Worm (Caenorhabditis elegans) whole organism, young adult: ENCODE results near the gene C40C9.4.
A peak's percentile ranks its signal among the peaks of the same experiment; 100 is the strongest.

ENCODE experiments used
- B0261.1 ChIP-seq: sonication (generic microtip); optimal IDR thresholded peaks from 2 replicates; lab custom pipeline; 2016; ENCODE audit warnings: mild to moderate bottlenecking, missing genetic modification characterization, moderate library complexity, missing compliant biosample characterization
- C17E4.6 ChIP-seq: fragments of 200-800 bp; sonication (Bioruptor generic); IDR thresholded peaks from 2 replicates; pipeline ENCODE4 v1.3.6; 2022; ENCODE audit warnings: missing genetic modification reagents, missing genetic modification characterization, missing compliant biosample characterization
- F55B11.4 ChIP-seq: sonication (generic microtip); optimal IDR thresholded peaks from 2 replicates; lab custom pipeline; 2016; ENCODE audit warnings: missing compliant biosample characterization, missing genetic modification characterization, borderline replicate concordance; ENCODE audit not compliant: insufficient read depth
- K12H6.12 ChIP-seq: fragments of 200-800 bp; sonication (Bioruptor generic); optimal IDR thresholded peaks from 2 replicates; lab custom pipeline; 2018; ENCODE audit warnings: mild to moderate bottlenecking, missing genetic modification characterization, missing compliant biosample characterization
- Y53F4B.3 ChIP-seq: fragments of 200-800 bp; sonication (Bioruptor generic); IDR thresholded peaks from 2 replicates; pipeline ENCODE4 v1.3.6; 2022; ENCODE audit warnings: missing genetic modification reagents, missing genetic modification characterization, missing compliant biosample characterization
- Y53G8AR.9 ChIP-seq: fragments of 200-800 bp; sonication (Bioruptor generic); conservative IDR thresholded peaks from 2 replicates; pipeline ENCODE4 v1.3.6; 2022; ENCODE audit warnings: missing genetic modification reagents, missing genetic modification characterization, missing compliant biosample characterization
- Y56A3A.18 ChIP-seq: fragments of 200-800 bp; sonication (Bioruptor generic); IDR thresholded peaks from 2 replicates; pipeline ENCODE4 v1.3.6; 2022; ENCODE audit warnings: missing genetic modification reagents, missing genetic modification characterization, missing compliant biosample characterization
- Y67H2A.10 ChIP-seq: fragments of 200-800 bp; sonication (Bioruptor generic); conservative IDR thresholded peaks from 2 replicates; pipeline ENCODE4 v1.3.6; 2022; ENCODE audit warnings: missing genetic modification reagents, missing genetic modification characterization, missing compliant biosample characterization
- Y79H2A.3 ChIP-seq: fragments of 200-800 bp; sonication (Bioruptor generic); conservative IDR thresholded peaks from 2 replicates; pipeline ENCODE4 v1.3.6; 2022; ENCODE audit warnings: missing genetic modification reagents, missing genetic modification characterization, missing compliant biosample characterization
- ZK185.1 ChIP-seq: sonication (generic microtip); optimal IDR thresholded peaks from 2 replicates; lab custom pipeline; 2016; ENCODE audit warnings: mild to moderate bottlenecking, missing genetic modification characterization, missing compliant biosample characterization; ENCODE audit not compliant: poor library complexity, severe bottlenecking
- aptf-2 ChIP-seq: fragments of 200-800 bp; sonication (Bioruptor generic); conservative IDR thresholded peaks from 2 replicates; pipeline ENCODE4 v1.3.6; 2022; ENCODE audit warnings: missing genetic modification reagents, missing genetic modification characterization, missing compliant biosample characterization
- athp-1 ChIP-seq: sonication (generic microtip); optimal IDR thresholded peaks from 2 replicates; lab custom pipeline; 2017; ENCODE audit warnings: mild to moderate bottlenecking, missing genetic modification characterization, missing compliant biosample characterization
- attf-5 ChIP-seq: fragments of 200-800 bp; sonication (Bioruptor generic); optimal IDR thresholded peaks from 2 replicates; lab custom pipeline; 2018; ENCODE audit warnings: mild to moderate bottlenecking, missing genetic modification characterization, missing compliant biosample characterization
- cebp-1 ChIP-seq, 2 experiments: fragments of 200-800 bp in 1 of 2; sonication (Bioruptor generic) in 1 of 2; sonication (generic microtip) in 1 of 2; IDR thresholded peaks in 1 of 2; optimal IDR thresholded peaks in 1 of 2; 2 replicates each; pipeline versions ENCODE4 v1.3.6 to Lab custom; 2017 to 2022; ENCODE audit warnings: missing compliant biosample characterization in 2 of 2, missing genetic modification characterization in 2 of 2, mild to moderate bottlenecking in 1 of 2, missing genetic modification reagents in 1 of 2, moderate library complexity in 1 of 2
- cebp-2 ChIP-seq: fragments of 200-800 bp; sonication (Bioruptor generic); IDR thresholded peaks from 2 replicates; pipeline ENCODE4 v1.3.6; 2022; ENCODE audit warnings: missing genetic modification characterization, missing compliant biosample characterization
- ceh-100 ChIP-seq: fragments of 200-800 bp; sonication (Bioruptor generic); IDR thresholded peaks from 2 replicates; pipeline ENCODE4 v1.3.6; 2022; ENCODE audit warnings: missing genetic modification reagents, missing genetic modification characterization, missing compliant biosample characterization
- ceh-79 ChIP-seq: sonication (generic microtip); optimal IDR thresholded peaks from 2 replicates; lab custom pipeline; 2017; ENCODE audit warnings: mild to moderate bottlenecking, missing genetic modification characterization, missing compliant biosample characterization
- ceh-91 ChIP-seq: fragments of 200-800 bp; sonication (Bioruptor generic); IDR thresholded peaks from 2 replicates; pipeline ENCODE4 v1.3.6; 2022; ENCODE audit warnings: missing genetic modification reagents, missing genetic modification characterization, missing compliant biosample characterization
- die-1 ChIP-seq: sonication (generic microtip); optimal IDR thresholded peaks from 2 replicates; lab custom pipeline; 2016; ENCODE audit warnings: missing genotype, mild to moderate bottlenecking, missing genetic modification characterization, missing compliant biosample characterization
- dpl-1 ChIP-seq: fragments of 150-350 bp; optimal IDR thresholded peaks from 2 replicates; lab custom pipeline; 2014; ENCODE audit warnings: missing biosample characterization, missing genetic modification reagents, missing genetic modification characterization
- ekl-4 ChIP-seq: fragments of 200-800 bp; sonication (Bioruptor generic); IDR thresholded peaks from 2 replicates; pipeline ENCODE4 v1.3.6; 2022; ENCODE audit warnings: missing genetic modification reagents, missing genetic modification characterization, missing compliant biosample characterization
- gei-17 ChIP-seq: fragments of 200-800 bp; sonication (Bioruptor generic); optimal IDR thresholded peaks from 2 replicates; lab custom pipeline; 2018; ENCODE audit warnings: mild to moderate bottlenecking, missing genetic modification characterization, missing compliant biosample characterization
- hlh-12 ChIP-seq: sonication (generic microtip); optimal IDR thresholded peaks from 2 replicates; lab custom pipeline; 2016; ENCODE audit warnings: missing genetic modification characterization, missing compliant biosample characterization
- lag-1 ChIP-seq: fragments of 200-800 bp; sonication (Bioruptor generic); IDR thresholded peaks from 2 replicates; pipeline ENCODE4 v1.3.6; 2022; ENCODE audit warnings: missing genetic modification reagents, missing genetic modification characterization, missing compliant biosample characterization
- let-526 ChIP-seq: fragments of 200-800 bp; sonication (Bioruptor generic); IDR thresholded peaks from 2 replicates; pipeline ENCODE4 v1.3.6; 2022; ENCODE audit warnings: missing genetic modification reagents, missing genetic modification characterization, missing compliant biosample characterization
- let-607 ChIP-seq, 2 experiments: fragments of 200-800 bp in 1 of 2; sonication (Bioruptor generic) in 1 of 2; sonication (generic microtip) in 1 of 2; optimal IDR thresholded peaks; 2 replicates each; lab custom pipeline; 2016 to 2018; ENCODE audit warnings: mild to moderate bottlenecking in 2 of 2, missing compliant biosample characterization in 2 of 2, missing genetic modification characterization in 2 of 2, moderate library complexity in 2 of 2, missing genotype in 1 of 2
- lin-40 ChIP-seq: sonication (generic microtip); optimal IDR thresholded peaks from 2 replicates; lab custom pipeline; 2016; ENCODE audit warnings: missing genetic modification characterization, mild to moderate bottlenecking, missing compliant biosample characterization, missing genotype, missing genetic modification reagents
- lin-54 ChIP-seq: fragments of 200-800 bp; sonication (Bioruptor generic); optimal IDR thresholded peaks from 2 replicates; lab custom pipeline; 2018; ENCODE audit warnings: mild to moderate bottlenecking, missing genetic modification characterization, missing compliant biosample characterization
- lir-1 ChIP-seq: fragments of 200-800 bp; sonication (Bioruptor generic); conservative IDR thresholded peaks from 2 replicates; pipeline ENCODE4 v1.3.6; 2022; ENCODE audit warnings: missing genetic modification reagents, missing genetic modification characterization, missing compliant biosample characterization
- lsl-1 ChIP-seq: fragments of 200-800 bp; sonication (Bioruptor generic); optimal IDR thresholded peaks from 2 replicates; lab custom pipeline; 2018; ENCODE audit warnings: mild to moderate bottlenecking, missing genetic modification characterization, moderate library complexity, missing compliant biosample characterization
- madf-8 ChIP-seq: fragments of 200-800 bp; sonication (Bioruptor generic); conservative IDR thresholded peaks from 2 replicates; pipeline ENCODE4 v1.3.6; 2022; ENCODE audit warnings: missing genetic modification reagents, missing genetic modification characterization, missing compliant biosample characterization
- mcd-1 ChIP-seq: fragments of 200-800 bp; sonication (Bioruptor generic); IDR thresholded peaks from 2 replicates; pipeline ENCODE4 v1.3.6; 2022; ENCODE audit warnings: missing genetic modification reagents, missing genetic modification characterization, missing compliant biosample characterization
- mxl-1 ChIP-seq: sonication (generic microtip); optimal IDR thresholded peaks from 2 replicates; lab custom pipeline; 2016; ENCODE audit warnings: missing genetic modification characterization, missing compliant biosample characterization
- nfya-1 ChIP-seq: sonication (generic microtip); optimal IDR thresholded peaks from 2 replicates; lab custom pipeline; 2017; ENCODE audit warnings: antibody characterized with exemption, missing compliant biosample characterization, missing genetic modification characterization, borderline replicate concordance; ENCODE audit not compliant: insufficient read depth
- nfya-2 ChIP-seq: fragments of 200-800 bp; sonication (Bioruptor generic); IDR thresholded peaks from 2 replicates; pipeline ENCODE4 v1.3.6; 2022; ENCODE audit warnings: missing genetic modification reagents, missing genetic modification characterization, missing compliant biosample characterization
- nfyb-1 ChIP-seq: fragments of 200-800 bp; sonication (Bioruptor generic); IDR thresholded peaks from 2 replicates; pipeline ENCODE4 v1.3.6; 2022; ENCODE audit warnings: missing genetic modification reagents, missing genetic modification characterization, missing compliant biosample characterization
- nhr-90 ChIP-seq: sonication (generic microtip); optimal IDR thresholded peaks from 2 replicates; lab custom pipeline; 2016; ENCODE audit warnings: missing genotype, mild to moderate bottlenecking, missing genetic modification characterization, missing compliant biosample characterization
- rcor-1 ChIP-seq: fragments of 200-800 bp; sonication (Bioruptor generic); IDR thresholded peaks from 2 replicates; pipeline ENCODE4 v1.3.6; 2022; ENCODE audit warnings: missing genetic modification reagents, missing genetic modification characterization, missing compliant biosample characterization
- snpc-3.4 ChIP-seq: sonication (generic microtip); optimal IDR thresholded peaks from 2 replicates; lab custom pipeline; 2017; ENCODE audit warnings: missing genetic modification characterization, mild to moderate bottlenecking, missing compliant biosample characterization, antibody characterized with exemption, moderate library complexity, missing genotype, missing genetic modification reagents
- somi-1 ChIP-seq: fragments of 200-800 bp; sonication (Bioruptor generic); optimal IDR thresholded peaks from 2 replicates; lab custom pipeline; 2018; ENCODE audit warnings: mild to moderate bottlenecking, missing genetic modification characterization, missing compliant biosample characterization
- tbp1 ChIP-seq: fragments of 200-800 bp; sonication (Bioruptor generic); optimal IDR thresholded peaks from 2 replicates; lab custom pipeline; 2018; ENCODE audit warnings: mild to moderate bottlenecking, missing genetic modification characterization, missing compliant biosample characterization
- tlf-1 ChIP-seq: fragments of 200-800 bp; sonication (Bioruptor generic); optimal IDR thresholded peaks from 2 replicates; lab custom pipeline; 2018; ENCODE audit warnings: mild to moderate bottlenecking, missing genetic modification characterization, missing compliant biosample characterization
- unc-62 ChIP-seq: fragments of 150-350 bp; optimal IDR thresholded peaks from 2 replicates; lab custom pipeline; 2014; ENCODE audit warnings: missing biosample characterization, missing genetic modification reagents, missing genetic modification characterization
- zfh-2 ChIP-seq: fragments of 200-800 bp; sonication (Bioruptor generic); conservative IDR thresholded peaks from 2 replicates; pipeline ENCODE4 v1.3.6; 2022; ENCODE audit warnings: missing genetic modification reagents, missing genetic modification characterization, missing compliant biosample characterization
- zim-3 ChIP-seq: sonication (generic microtip); optimal IDR thresholded peaks from 2 replicates; lab custom pipeline; 2017; ENCODE audit warnings: mild to moderate bottlenecking, missing genetic modification characterization, moderate library complexity, missing compliant biosample characterization
- ztf-18 ChIP-seq: sonication (generic microtip); optimal IDR thresholded peaks from 2 replicates; lab custom pipeline; 2016; ENCODE audit warnings: missing genotype, mild to moderate bottlenecking, missing genetic modification characterization, missing compliant biosample characterization
- ztf-25 ChIP-seq: fragments of 200-800 bp; sonication (Bioruptor generic); IDR thresholded peaks from 2 replicates; pipeline ENCODE4 v1.3.6; 2022; ENCODE audit warnings: missing genetic modification reagents, missing genetic modification characterization, missing compliant biosample characterization
- ztf-26 ChIP-seq: sonication (generic microtip); optimal IDR thresholded peaks from 2 replicates; lab custom pipeline; 2017; ENCODE audit warnings: missing genetic modification characterization, missing compliant biosample characterization
- ztf-3 ChIP-seq: fragments of 200-800 bp; sonication (Bioruptor generic); optimal IDR thresholded peaks from 2 replicates; lab custom pipeline; 2018; ENCODE audit warnings: mild to moderate bottlenecking, missing genetic modification characterization, missing compliant biosample characterization

The C40C9.4 gene

DNA sequence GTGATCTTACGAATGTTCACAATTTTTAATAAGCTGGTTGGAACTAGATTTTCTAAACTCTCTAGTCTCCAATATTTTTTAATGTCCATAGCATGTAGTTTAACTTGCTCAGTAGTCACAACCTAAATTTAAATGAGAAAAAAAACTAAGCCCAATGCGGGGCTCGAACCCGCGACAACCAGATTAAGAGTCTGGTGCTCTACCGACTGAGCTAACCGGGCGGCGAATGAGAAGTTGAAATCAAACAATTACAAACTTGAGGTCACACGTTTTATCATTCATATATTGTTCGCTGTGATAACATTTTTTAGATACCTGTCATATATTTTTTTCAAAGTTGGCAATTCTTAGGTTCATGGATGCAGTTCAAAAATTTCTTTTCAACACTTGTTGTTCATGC is 4.9 kb downstream of the C40C9.4 start (continued):
- TF ChIP-seq somi-1 (no peak), dpl-1 (GFP tag; lab: Kevin White, UChicago) (no peak), Y53G8AR.9 (GFP tag; lab: Robert Waterston, UW) (no peak), lsl-1 (GFP tag; lab: Kevin White, UChicago) (no peak), athp-1 (tag; lab: Kevin White, UChicago) (peak; percentile 2), Y53F4B.3 (no peak), B0261.1 (tag; lab: Kevin White, UChicago) (peak; percentile 78), nfya-2 (GFP tag; lab: Robert Waterston, UW) (no peak), nfyb-1 (GFP tag; lab: Robert Waterston, UW) (no peak), ztf-18 (tag; lab: Kevin White, UChicago) (peak; percentile 13), Y56A3A.18 (GFP tag; lab: Robert Waterston, UW) (no peak), nfya-1 (tag; lab: Kevin White, UChicago) (no peak), K12H6.12 (tag; lab: Kevin White, UChicago) (no peak), ekl-4 (GFP tag; lab: Robert Waterston, UW) (no peak), lin-40 (tag; lab: Kevin White, UChicago) (no peak), F55B11.4 (tag; lab: Kevin White, UChicago) (no peak), zfh-2 (GFP tag; lab: Robert Waterston, UW) (no peak), lir-1 (GFP tag; lab: Robert Waterston, UW) (no peak), let-526 (GFP tag; lab: Robert Waterston, UW) (no peak), rcor-1 (GFP tag; lab: Robert Waterston, UW) (no peak), die-1 (tag; lab: Kevin White, UChicago) (peak; percentile 56), ztf-26 (no peak), lag-1 (GFP tag; lab: Robert Waterston, UW) (no peak), gei-17 (GFP tag; lab: Kevin White, UChicago) (no peak), ceh-91 (no peak), cebp-1 (GFP tag; IDR thresholded peaks at IDR 0.05; lab: Robert Waterston, UW) (no peak), cebp-1 (tag; optimal IDR thresholded peaks at IDR 0.05; lab: Kevin White, UChicago) (peak; percentile 26), tbp1 (GFP tag; lab: Kevin White, UChicago) (peak; percentile 91), mcd-1 (GFP tag; lab: Robert Waterston, UW) (no peak), mxl-1 (tag; lab: Kevin White, UChicago) (no peak), ceh-100 (GFP tag; lab: Robert Waterston, UW) (no peak), ZK185.1 (tag; lab: Kevin White, UChicago) (no peak), C17E4.6 (GFP tag; lab: Robert Waterston, UW) (no peak), Y79H2A.3 (GFP tag; lab: Robert Waterston, UW) (no peak), snpc-3.4 (tag; lab: Kevin White, UChicago) (no peak), zim-3 (tag; lab: Kevin White, UChicago) (no peak), ceh-79 (tag; lab: Kevin White, UChicago) (no peak), ztf-25 (GFP tag; lab: Robert Waterston, UW) (0 out of 2 replicates have a peak, but pooled peaks have one; percentile 39), let-607 (tag; optimal IDR thresholded peaks at IDR 0.05; lab: Kevin White, UChicago) (no peak), hlh-12 (peak; percentile 18), madf-8 (GFP tag; lab: Robert Waterston, UW) (no peak), cebp-2 (GFP tag; lab: Robert Waterston, UW) (no peak), lin-54 (GFP tag; lab: Kevin White, UChicago) (no peak), unc-62 (GFP tag; lab: Kevin White, UChicago) (no peak), nhr-90 (no peak), tlf-1 (GFP tag; lab: Kevin White, UChicago) (no peak), ztf-3 (GFP tag; lab: Kevin White, UChicago) (no peak), attf-5 (GFP tag; lab: Kevin White, UChicago) (no peak), Y67H2A.10 (no peak), aptf-2 (GFP tag; lab: Robert Waterston, UW) (no peak)
